Worm (Caenorhabditis elegans) whole organism, L4 larva: ENCODE measurements around the gene hmgr-1.

Source experiments
- F10B5.3 ChIP-seq: sonication (generic microtip); optimal IDR thresholded peaks from 2 replicates; lab custom pipeline; 2016; ENCODE audit warnings: mild to moderate bottlenecking, missing genetic modification characterization, missing compliant biosample characterization
- F49E8.2 ChIP-seq: sonication (generic microtip); optimal IDR thresholded peaks from 2 replicates; lab custom pipeline; 2016; ENCODE audit warnings: missing compliant biosample characterization, mild to moderate bottlenecking, missing genetic modification characterization, borderline replicate concordance
- T26A8.4 ChIP-seq: fragments of 200-800 bp; sonication (Bioruptor generic); IDR thresholded peaks from 2 replicates; pipeline ENCODE4 v1.3.6; 2022; ENCODE audit warnings: missing genetic modification characterization, missing compliant biosample characterization
- Y105C5A.15 ChIP-seq: fragments of 200-800 bp; sonication (Bioruptor generic); IDR thresholded peaks from 2 replicates; pipeline ENCODE4 v1.3.6; 2022; ENCODE audit warnings: missing genetic modification characterization, missing compliant biosample characterization
- Y48G9A.11 ChIP-seq: fragments of 200-800 bp; sonication (Bioruptor generic); IDR thresholded peaks from 2 replicates; pipeline ENCODE4 v1.3.6; 2022; ENCODE audit warnings: missing genetic modification reagents, missing genetic modification characterization, missing compliant biosample characterization
- Y75B8A.6 ChIP-seq: fragments of 200-800 bp; sonication (Bioruptor generic); IDR thresholded peaks from 2 replicates; pipeline ENCODE4 v1.3.6; 2022; ENCODE audit warnings: missing genetic modification reagents, missing genetic modification characterization, missing compliant biosample characterization
- ZK546.5 ChIP-seq, 2 experiments: sonication (generic microtip); optimal IDR thresholded peaks; 2 replicates each; lab custom pipeline; 2017; ENCODE audit warnings: missing biosample characterization in 2 of 2, missing genetic modification characterization in 2 of 2
- aha-1 ChIP-seq: fragments of 150-350 bp; peaks from one replicate; lab custom pipeline; 2014; ENCODE audit warnings: missing biosample characterization, missing genetic modification characterization
- ceh-20 ChIP-seq: fragments of 200-800 bp; sonication (Bioruptor generic); IDR thresholded peaks from 2 replicates; pipeline ENCODE4 v1.3.6; 2022; ENCODE audit warnings: missing genetic modification reagents, missing genetic modification characterization, missing compliant biosample characterization
- ceh-28 ChIP-seq: fragments of 150-350 bp; optimal IDR thresholded peaks from 2 replicates; lab custom pipeline; 2014; ENCODE audit warnings: missing biosample characterization, missing genetic modification reagents, missing genetic modification characterization
- ceh-62 ChIP-seq: sonication (generic microtip); optimal IDR thresholded peaks from 2 replicates; lab custom pipeline; 2017; ENCODE audit warnings: missing biosample characterization, missing genetic modification characterization
- ceh-82 ChIP-seq: sonication (generic microtip); optimal IDR thresholded peaks from 2 replicates; lab custom pipeline; 2017; ENCODE audit warnings: missing biosample characterization, missing genetic modification characterization
- cey-2 ChIP-seq: sonication (generic microtip); optimal IDR thresholded peaks from 3 replicates; lab custom pipeline; 2017; ENCODE audit warnings: missing genetic modification characterization, mild to moderate bottlenecking, missing compliant biosample characterization, antibody characterized with exemption, borderline replicate concordance; ENCODE audit not compliant: insufficient read depth
- ctbp-1 ChIP-seq: fragments of 200-800 bp; sonication (Bioruptor generic); IDR thresholded peaks from 2 replicates; pipeline ENCODE4 v1.3.6; 2022; ENCODE audit warnings: missing genetic modification reagents, missing genetic modification characterization, missing compliant biosample characterization
- daf-16 ChIP-seq, 3 experiments: sonication (generic microtip); optimal IDR thresholded peaks; 2 replicates each; lab custom pipeline; 2016 to 2017; ENCODE audit warnings: missing genetic modification characterization in 3 of 3, missing genetic modification reagents in 3 of 3, mild to moderate bottlenecking in 2 of 3, missing compliant biosample characterization in 2 of 3, missing biosample characterization in 1 of 3, moderate library complexity in 1 of 3
- daf-19 ChIP-seq: fragments of 200-800 bp; sonication (Bioruptor generic); conservative IDR thresholded peaks from 2 replicates; pipeline ENCODE4 v1.3.6; 2022; ENCODE audit warnings: missing genetic modification characterization, missing compliant biosample characterization
- dmd-6 ChIP-seq: fragments of 200-800 bp; sonication (Bioruptor generic); IDR thresholded peaks from 2 replicates; pipeline ENCODE4 v1.3.6; 2022; ENCODE audit warnings: missing genetic modification reagents, missing genetic modification characterization, missing compliant biosample characterization
- duxl-1 ChIP-seq: sonication (generic microtip); optimal IDR thresholded peaks from 2 replicates; lab custom pipeline; 2016; ENCODE audit warnings: mild to moderate bottlenecking, missing genetic modification characterization, moderate library complexity, missing compliant biosample characterization; ENCODE audit not compliant: poor library complexity
- egl-27 ChIP-seq: sonication (generic microtip); optimal IDR thresholded peaks from 3 replicates; lab custom pipeline; 2017; ENCODE audit warnings: missing biosample characterization, missing genetic modification reagents, missing genetic modification characterization
- egl-43 ChIP-seq: fragments of 200-800 bp; sonication (Bioruptor generic); IDR thresholded peaks from 2 replicates; pipeline ENCODE4 v1.3.6; 2022; ENCODE audit warnings: missing genetic modification reagents, missing genetic modification characterization, missing compliant biosample characterization
- fkh-10 ChIP-seq: fragments of 150-350 bp; optimal IDR thresholded peaks from 2 replicates; lab custom pipeline; 2014; ENCODE audit warnings: missing biosample characterization, missing genetic modification reagents, missing genetic modification characterization
- hif-1 ChIP-seq, 2 experiments: sonication (generic microtip); optimal IDR thresholded peaks; 2 replicates each; lab custom pipeline; 2016 to 2017; ENCODE audit warnings: missing compliant biosample characterization in 2 of 2, missing genetic modification characterization in 2 of 2, missing genetic modification reagents in 2 of 2, missing genotype in 2 of 2, mild to moderate bottlenecking in 1 of 2
- hlh-11 ChIP-seq: fragments of 200-800 bp; sonication (Bioruptor generic); optimal IDR thresholded peaks from 2 replicates; lab custom pipeline; 2018; ENCODE audit warnings: mild to moderate bottlenecking, missing genetic modification characterization, missing compliant biosample characterization
- lim-7 ChIP-seq: fragments of 200-800 bp; sonication (Bioruptor generic); IDR thresholded peaks from 2 replicates; pipeline ENCODE4 v1.3.6; 2022; ENCODE audit warnings: missing genetic modification characterization, missing compliant biosample characterization
- lin-1 ChIP-seq: fragments of 200-800 bp; sonication (Bioruptor generic); IDR thresholded peaks from 2 replicates; pipeline ENCODE4 v1.3.6; 2022; ENCODE audit warnings: missing genetic modification reagents, missing genetic modification characterization, missing compliant biosample characterization
- lin-13 ChIP-seq: fragments of 150-350 bp; optimal IDR thresholded peaks from 2 replicates; lab custom pipeline; 2014; ENCODE audit warnings: missing biosample characterization, missing genetic modification reagents, missing genetic modification characterization
- mdl-1 ChIP-seq, 2 experiments: fragments of 150-350 bp in 1 of 2; sonication (generic microtip) in 1 of 2; optimal IDR thresholded peaks; 2 replicates each; lab custom pipeline; 2014 to 2017; ENCODE audit warnings: missing biosample characterization in 2 of 2, missing genetic modification characterization in 2 of 2
- mep-1 ChIP-seq: fragments of 150-350 bp; sonication (generic microtip); optimal IDR thresholded peaks from 3 replicates; lab custom pipeline; 2014; ENCODE audit warnings: missing biosample characterization, missing genetic modification characterization
- mxl-3 ChIP-seq: fragments of 200-800 bp; sonication (Bioruptor generic); optimal IDR thresholded peaks from 2 replicates; lab custom pipeline; 2018; ENCODE audit warnings: mild to moderate bottlenecking, missing genetic modification characterization, missing compliant biosample characterization
- nhr-102 ChIP-seq: sonication (generic microtip); optimal IDR thresholded peaks from 2 replicates; lab custom pipeline; 2016; ENCODE audit warnings: mild to moderate bottlenecking, missing genetic modification characterization, moderate library complexity, missing compliant biosample characterization
- nhr-111 ChIP-seq: fragments of 200-800 bp; sonication (Bioruptor generic); optimal IDR thresholded peaks from 2 replicates; lab custom pipeline; 2018; ENCODE audit warnings: mild to moderate bottlenecking, missing genetic modification characterization, missing compliant biosample characterization
- nhr-25 ChIP-seq: sonication (generic microtip); optimal IDR thresholded peaks from 2 replicates; lab custom pipeline; 2017; ENCODE audit warnings: missing genetic modification characterization, mild to moderate bottlenecking, missing compliant biosample characterization, antibody characterized with exemption, moderate library complexity, borderline replicate concordance; ENCODE audit not compliant: insufficient read depth
- nhr-28 ChIP-seq: fragments of 150-350 bp; optimal IDR thresholded peaks from 2 replicates; lab custom pipeline; 2014; ENCODE audit warnings: missing biosample characterization, missing genetic modification characterization
- nhr-41 ChIP-seq: fragments of 200-800 bp; sonication (Bioruptor generic); IDR thresholded peaks from 2 replicates; pipeline ENCODE4 v1.3.6; 2022; ENCODE audit warnings: missing genetic modification reagents, missing genetic modification characterization, missing compliant biosample characterization
- nhr-48 ChIP-seq: sonication (generic microtip); optimal IDR thresholded peaks from 2 replicates; lab custom pipeline; 2016; ENCODE audit warnings: mild to moderate bottlenecking, missing genetic modification characterization, missing compliant biosample characterization
- nhr-76 ChIP-seq: fragments of 150-350 bp; optimal IDR thresholded peaks from 2 replicates; lab custom pipeline; 2014; ENCODE audit warnings: missing biosample characterization, missing genetic modification characterization
- nhr-77 ChIP-seq: fragments of 150-350 bp; optimal IDR thresholded peaks from 2 replicates; lab custom pipeline; 2014; ENCODE audit warnings: missing biosample characterization, missing genetic modification characterization
- php-3 ChIP-seq: fragments of 200-800 bp; sonication (Bioruptor generic); IDR thresholded peaks from 2 replicates; pipeline ENCODE4 v1.3.6; 2022; ENCODE audit warnings: missing genetic modification reagents, missing genetic modification characterization, missing compliant biosample characterization
- pqm-1 ChIP-seq: sonication (generic microtip); optimal IDR thresholded peaks from 2 replicates; lab custom pipeline; 2017; ENCODE audit warnings: missing biosample characterization, missing genetic modification characterization
- rbr-2 ChIP-seq: sonication (generic microtip); optimal IDR thresholded peaks from 2 replicates; lab custom pipeline; 2016; ENCODE audit warnings: missing genotype, missing genetic modification characterization, missing compliant biosample characterization
- saeg-2 ChIP-seq: fragments of 200-800 bp; sonication (Bioruptor generic); IDR thresholded peaks from 2 replicates; pipeline ENCODE4 v1.3.6; 2022; ENCODE audit warnings: missing genetic modification reagents, missing genetic modification characterization, missing compliant biosample characterization
- sdz-12 ChIP-seq: fragments of 200-800 bp; sonication (Bioruptor generic); optimal IDR thresholded peaks from 2 replicates; lab custom pipeline; 2018; ENCODE audit warnings: mild to moderate bottlenecking, missing genetic modification characterization, missing compliant biosample characterization
- tag-97 ChIP-seq: fragments of 200-800 bp; sonication (Bioruptor generic); IDR thresholded peaks from 2 replicates; pipeline ENCODE4 v1.3.6; 2022; ENCODE audit warnings: missing genetic modification characterization, missing compliant biosample characterization
- tra-1 ChIP-seq: fragments of 200-800 bp; sonication (Bioruptor generic); IDR thresholded peaks from 2 replicates; pipeline ENCODE4 v1.3.6; 2022; ENCODE audit warnings: missing genetic modification reagents, missing genetic modification characterization, missing compliant biosample characterization
- unc-130 ChIP-seq: sonication (generic microtip); optimal IDR thresholded peaks from 2 replicates; lab custom pipeline; 2016; ENCODE audit warnings: missing genetic modification reagents, missing genetic modification characterization, missing compliant biosample characterization
- unc-39 ChIP-seq: sonication (generic microtip); optimal IDR thresholded peaks from 2 replicates; lab custom pipeline; 2017; ENCODE audit warnings: missing biosample characterization, missing genetic modification characterization
- unc-62 ChIP-seq, 3 experiments: fragments of 150-350 bp in 1 of 3; sonication (generic microtip); optimal IDR thresholded peaks in 2 of 3; peaks in 1 of 3; 1 replicate in 1 of 3; 2 replicates in 2 of 3; lab custom pipeline; 2014 to 2017; ENCODE audit warnings: missing biosample characterization in 3 of 3, missing genetic modification characterization in 3 of 3, missing genetic modification reagents in 3 of 3, missing genotype in 1 of 3
- zfp-2 ChIP-seq: sonication (generic microtip); optimal IDR thresholded peaks from 2 replicates; lab custom pipeline; 2016; ENCODE audit warnings: mild to moderate bottlenecking, missing genetic modification characterization, missing compliant biosample characterization
- zip-2 ChIP-seq: fragments of 150-350 bp; optimal IDR thresholded peaks from 2 replicates; lab custom pipeline; 2014; ENCODE audit warnings: missing biosample characterization, missing genetic modification characterization

Gene hmgr-1

ce11 chrIII:7323331-7323730 lies 36.0 kb upstream of the hmgr-1 start:
- TF ChIP-seq ceh-20 (GFP tag; lab: Robert Waterston, UW), result no peak
- peak; percentile 58; the same call in 1 of the 2 replicates for TF ChIP-seq php-3 (GFP tag; lab: Robert Waterston, UW)
- no peak for TF ChIP-seq ZK546.5 (tag; optimal IDR thresholded peaks at IDR 0.05; lab: Kevin White, UChicago)
- TF ChIP-seq pqm-1 (tag; lab: Kevin White, UChicago), result peak; percentile 51
- no peak for TF ChIP-seq tag-97 (GFP tag; lab: Robert Waterston, UW)
- no peak for TF ChIP-seq nhr-41
- TF ChIP-seq nhr-77 (tag; lab: Kevin White, UChicago), result no peak
- TF ChIP-seq mdl-1 (tag; optimal IDR thresholded peaks at IDR 0.05; lab: Kevin White, UChicago), result no peak
- TF ChIP-seq lim-7 (GFP tag; lab: Robert Waterston, UW), result no peak
- no peak for TF ChIP-seq zfp-2 (tag; lab: Kevin White, UChicago)
- TF ChIP-seq F49E8.2 (tag; lab: Kevin White, UChicago), result no peak
- TF ChIP-seq tra-1 (GFP tag; lab: Robert Waterston, UW), result no peak
- no peak for TF ChIP-seq Y48G9A.11 (GFP tag; lab: Robert Waterston, UW)
- TF ChIP-seq rbr-2, result no peak
- TF ChIP-seq hlh-11 (tag; lab: Kevin White, UChicago), result peak; percentile 41
- peak; percentile 31 for TF ChIP-seq nhr-28
- TF ChIP-seq dmd-6 (GFP tag; lab: Robert Waterston, UW), result 0 out of 2 replicates have a peak, but pooled peaks have one; percentile 25
- no peak for TF ChIP-seq ctbp-1 (GFP tag; lab: Robert Waterston, UW)
- no peak for TF ChIP-seq zip-2 (tag; lab: Kevin White, UChicago)
- no peak for TF ChIP-seq T26A8.4 (GFP tag; lab: Robert Waterston, UW)
- TF ChIP-seq ceh-28 (tag; lab: Kevin White, UChicago), result no peak
- TF ChIP-seq ceh-62 (tag; lab: Kevin White, UChicago), result no peak
- TF ChIP-seq Y75B8A.6, result no peak
- no peak for TF ChIP-seq nhr-48 (tag; lab: Kevin White, UChicago)
- TF ChIP-seq lin-13, result no peak
- TF ChIP-seq saeg-2 (GFP tag; lab: Robert Waterston, UW), result no peak
- TF ChIP-seq sdz-12 (GFP tag; lab: Kevin White, UChicago), result no peak
- no peak for TF ChIP-seq cey-2 (tag; lab: Kevin White, UChicago)
- no peak for TF ChIP-seq unc-62 (GFP tag; optimal IDR thresholded peaks at IDR 0.05 in 1 of 2; lab: Kevin White, UChicago)
- TF ChIP-seq unc-62 (tag; optimal IDR thresholded peaks at IDR 0.05; lab: Kevin White, UChicago), result no peak
- TF ChIP-seq fkh-10 (GFP tag; lab: Kevin White, UChicago), result no peak
- no peak for TF ChIP-seq ceh-82
- TF ChIP-seq mep-1 (tag; lab: Kevin White, UChicago), result no peak
- TF ChIP-seq hif-1 (tag; optimal IDR thresholded peaks at IDR 0.05; lab: Kevin White, UChicago), result no peak
- TF ChIP-seq F10B5.3, result no peak
- TF ChIP-seq daf-16 (GFP tag; optimal IDR thresholded peaks at IDR 0.05; lab: Kevin White, UChicago), result no peak
- TF ChIP-seq daf-16 (tag; optimal IDR thresholded peaks at IDR 0.05; lab: Kevin White, UChicago), result peak; percentile 45
- no peak for TF ChIP-seq unc-130 (GFP tag; lab: Kevin White, UChicago)
- TF ChIP-seq egl-27, result no peak
- TF ChIP-seq unc-39 (tag; lab: Kevin White, UChicago), result no peak

DNA sequence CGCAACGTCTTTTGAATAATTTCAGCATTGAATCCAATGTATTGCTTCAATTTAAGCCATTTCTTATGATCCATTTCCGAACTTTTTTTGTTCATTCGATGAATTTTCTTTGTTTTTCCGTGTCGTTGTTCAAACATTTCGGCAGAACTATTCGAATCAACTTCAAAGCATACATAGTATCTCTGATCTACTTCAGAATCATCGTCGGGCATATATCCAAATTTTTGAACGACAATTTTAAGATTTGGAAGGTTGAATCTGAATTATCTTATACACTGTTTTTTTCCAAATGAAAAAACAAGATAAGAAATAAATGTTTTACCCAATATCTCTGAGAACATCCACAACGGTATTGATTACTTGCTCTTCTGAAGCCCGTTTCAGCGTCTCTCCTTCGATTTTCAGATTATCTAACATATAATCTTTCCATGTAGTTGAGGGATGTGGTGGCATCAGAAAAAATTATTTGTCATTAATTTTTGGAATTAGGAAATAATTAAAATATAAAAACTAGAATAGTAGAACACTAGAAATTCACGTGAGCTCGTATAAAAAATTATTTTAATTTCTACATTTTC lies 30.1 kb upstream of the hmgr-1 start, which contains the start of gene lab-2:
lab-2 (minus strand) TSS at position 453 of the 578 bp plus-strand sequence.
- TF ChIP-seq lim-7 (GFP tag; lab: Robert Waterston, UW), result no peak
- TF ChIP-seq egl-43 (GFP tag; lab: Robert Waterston, UW), result no peak
- TF ChIP-seq lin-13, result no peak
- no peak for TF ChIP-seq Y105C5A.15
- TF ChIP-seq aha-1 (tag; lab: Kevin White, UChicago), result no peak
- no peak for TF ChIP-seq nhr-76 (tag; lab: Kevin White, UChicago)
- no peak for TF ChIP-seq cey-2 (tag; lab: Kevin White, UChicago)
- 0 out of 2 replicates have a peak, but pooled peaks have one; percentile 16 for TF ChIP-seq php-3 (GFP tag; lab: Robert Waterston, UW)
- no peak for TF ChIP-seq unc-62 (GFP tag; optimal IDR thresholded peaks at IDR 0.05 in 1 of 2; lab: Kevin White, UChicago)
- TF ChIP-seq unc-62 (tag; optimal IDR thresholded peaks at IDR 0.05; lab: Kevin White, UChicago), result no peak
- no peak for TF ChIP-seq lin-1 (GFP tag; lab: Robert Waterston, UW)
- TF ChIP-seq duxl-1, result no peak
- peak; percentile 29 for TF ChIP-seq nhr-25 (tag; lab: Kevin White, UChicago)
- TF ChIP-seq daf-19 (GFP tag; lab: Robert Waterston, UW), result no peak
- peak; percentile 39 for TF ChIP-seq nhr-102 (tag; lab: Kevin White, UChicago)
- TF ChIP-seq mxl-3, result no peak
- TF ChIP-seq nhr-111, result no peak
- TF ChIP-seq F10B5.3, result no peak
